Worm (Caenorhabditis elegans): ENCODE measurements around the gene col-19.

Gene col-19

DNA sequence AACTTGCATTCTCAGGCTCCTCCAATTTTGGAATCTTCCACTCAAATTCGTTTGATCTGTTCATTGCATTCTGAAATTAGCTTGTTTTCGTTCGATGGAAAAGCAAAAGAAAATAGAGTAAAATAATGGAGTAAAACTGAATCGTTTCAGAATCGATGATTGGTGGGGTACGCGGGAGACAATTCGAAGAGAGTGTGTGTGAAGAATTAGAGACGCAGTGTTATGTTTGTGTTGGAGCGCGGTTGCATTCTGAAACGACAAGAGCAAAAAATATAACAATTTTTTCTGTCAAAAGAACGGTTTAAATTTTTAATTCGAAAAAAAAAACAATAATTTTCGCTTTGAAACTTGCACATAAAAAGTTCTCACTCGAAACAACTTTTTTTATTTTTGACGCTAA, 32.8 kb upstream of the col-19 start, which contains the start of gene ceh-93:
Gene ceh-93, minus strand, starts transcription at position 70 of the 400 bp plus-strand sequence.
- no peak for TF ChIP-seq mab-5 (tag; optimal IDR thresholded peaks at IDR 0.05)
- peak; percentile 52 for TF ChIP-seq C34F6.9 (tag; optimal IDR thresholded peaks at IDR 0.05)
- TF ChIP-seq unc-39 (tag; optimal IDR thresholded peaks at IDR 0.05) = no peak
- no peak for TF ChIP-seq ceh-16 (tag; optimal IDR thresholded peaks at IDR 0.05)
- TF ChIP-seq crh-2 (tag; optimal IDR thresholded peaks at IDR 0.05) = no peak
- TF ChIP-seq aly-2 (tag; optimal IDR thresholded peaks at IDR 0.05) = no peak
- TF ChIP-seq unc-55 (GFP tag; optimal IDR thresholded peaks at IDR 0.05) = peak; percentile 58
- TF ChIP-seq gmeb-1 (tag; optimal IDR thresholded peaks at IDR 0.05) = no peak
- no peak for TF ChIP-seq dmd-4 (tag; optimal IDR thresholded peaks at IDR 0.05)
- no peak for TF ChIP-seq ceh-82 (tag; optimal IDR thresholded peaks at IDR 0.05)
- TF ChIP-seq sem-4 (tag; optimal IDR thresholded peaks at IDR 0.05) = no peak
- TF ChIP-seq nhr-10 (tag; optimal IDR thresholded peaks at IDR 0.05) = no peak
- TF ChIP-seq R02D3.7 (tag; optimal IDR thresholded peaks at IDR 0.05) = no peak
- no peak for TF ChIP-seq nhr-11 (tag; optimal IDR thresholded peaks at IDR 0.05)
- TF ChIP-seq elt-3 (tag; optimal IDR thresholded peaks at IDR 0.05) = no peak
- TF ChIP-seq lin-39 (tag; optimal IDR thresholded peaks at IDR 0.05) = no peak
- TF ChIP-seq ZK546.5 (tag; optimal IDR thresholded peaks at IDR 0.05) = no peak
- TF ChIP-seq nhr-129 (tag; optimal IDR thresholded peaks at IDR 0.05) = peak; percentile 36
- TF ChIP-seq egl-27 (tag; optimal IDR thresholded peaks at IDR 0.05) = no peak
- no peak for TF ChIP-seq sma-9 (GFP tag; optimal IDR thresholded peaks at IDR 0.05)
- no peak for TF ChIP-seq sma-9 (tag; optimal IDR thresholded peaks at IDR 0.05)

DNA sequence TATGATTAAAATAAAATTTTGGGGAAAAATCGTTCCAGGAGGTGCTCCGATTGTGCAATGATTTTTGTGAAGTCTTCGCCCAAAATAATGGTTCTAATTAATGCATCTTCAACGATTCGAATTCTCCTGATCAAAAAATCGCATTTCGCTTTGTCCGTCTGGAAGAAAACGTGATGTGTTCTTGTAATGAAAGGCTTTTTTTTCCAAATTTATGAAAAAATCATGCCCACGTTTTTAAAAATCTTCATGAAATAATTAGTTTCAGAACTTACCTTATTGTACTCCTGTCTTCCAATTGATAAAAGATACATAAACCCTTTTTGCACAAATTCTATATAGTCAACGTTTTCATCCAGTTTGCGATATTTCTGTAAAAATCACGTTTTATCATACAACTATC, 31.9 kb upstream of the col-19 start:
- TF ChIP-seq sem-4 (tag; optimal IDR thresholded peaks at IDR 0.05) (no peak), F13H6.1 (tag; optimal IDR thresholded peaks at IDR 0.05) (no peak), lin-39 (tag; optimal IDR thresholded peaks at IDR 0.05) (no peak), lin-13 (GFP tag; optimal IDR thresholded peaks at IDR 0.05) (no peak), nhr-12 (tag; optimal IDR thresholded peaks at IDR 0.05) (no peak), unc-62 (GFP tag; optimal IDR thresholded peaks at IDR 0.05) (no peak), nhr-77 (tag; optimal IDR thresholded peaks at IDR 0.05) (no peak), peb-1 (tag; optimal IDR thresholded peaks at IDR 0.05) (no peak), gmeb-1 (tag; optimal IDR thresholded peaks at IDR 0.05) (no peak), nhr-237 (tag; optimal IDR thresholded peaks at IDR 0.05) (no peak), aly-2 (tag; optimal IDR thresholded peaks at IDR 0.05) (no peak), nhr-10 (tag; optimal IDR thresholded peaks at IDR 0.05) (no peak), mbf-1 (tag; optimal IDR thresholded peaks at IDR 0.05) (no peak), nhr-6 (tag; optimal IDR thresholded peaks at IDR 0.05) (no peak), lin-11 (tag; optimal IDR thresholded peaks at IDR 0.05) (no peak), mdl-1 (tag; optimal IDR thresholded peaks at IDR 0.05) (no peak), ztf-1 (GFP tag; conservative IDR thresholded peaks at IDR 0.05) (no peak), R02D3.7 (tag; optimal IDR thresholded peaks at IDR 0.05) (no peak)

DNA sequence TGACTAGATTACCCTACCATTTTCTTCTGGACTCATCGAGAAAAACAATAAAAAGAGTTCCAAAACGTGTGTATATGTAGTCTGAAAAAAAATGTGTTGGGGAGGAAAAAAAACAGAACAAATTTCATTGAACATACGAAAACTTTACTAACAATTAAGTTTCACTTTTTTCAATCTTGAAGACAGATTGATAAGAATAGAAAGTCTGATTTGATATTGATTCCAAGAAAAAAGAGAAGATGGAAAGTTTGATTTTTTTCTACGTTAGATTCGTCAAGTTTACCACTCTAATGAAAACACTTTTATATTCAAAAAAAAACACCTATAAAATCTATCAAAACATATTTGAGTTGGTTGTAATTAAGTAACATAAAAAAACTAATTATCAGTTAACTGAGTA, 31.0 kb upstream of the col-19 start, which contains the start of gene R04A9.9:
Gene R04A9.9, minus strand, starts transcription at position 101 of the 400 bp plus-strand sequence.
- TF ChIP-seq Y55F3AM.14 (GFP tag; optimal IDR thresholded peaks at IDR 0.05) = no peak
- TF ChIP-seq R02D3.7 (tag; optimal IDR thresholded peaks at IDR 0.05) = no peak

DNA sequence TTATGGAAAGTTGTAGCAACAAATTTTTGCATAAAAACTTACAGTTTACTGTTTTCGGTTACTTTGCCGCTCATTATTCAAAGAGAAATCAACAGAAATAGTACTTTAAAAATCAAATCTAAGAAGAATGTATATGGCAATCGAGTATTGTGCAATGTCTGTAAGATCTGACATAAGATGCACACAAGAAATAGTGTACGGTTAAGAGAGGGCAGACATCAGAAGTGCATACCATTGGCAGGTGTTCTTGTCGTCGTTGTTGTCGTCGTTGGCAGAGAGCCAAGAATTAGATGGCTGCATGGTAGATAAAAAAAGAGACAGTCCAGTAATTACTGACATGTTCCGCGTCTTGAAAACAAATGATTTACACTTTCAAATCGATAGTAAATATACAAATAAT, 26.8 kb upstream of the col-19 start, which contains the start of gene R04A9.7:
Gene R04A9.7, minus strand, starts transcription at position 184 of the 400 bp plus-strand sequence.
- TF ChIP-seq unc-62 (GFP tag; optimal IDR thresholded peaks at IDR 0.05) = no peak
- no peak for TF ChIP-seq nhr-11 (tag; optimal IDR thresholded peaks at IDR 0.05)
- TF ChIP-seq sma-3 (GFP tag; optimal IDR thresholded peaks at IDR 0.05) = no peak
- no peak for TF ChIP-seq unc-39 (tag; optimal IDR thresholded peaks at IDR 0.05)
- no peak for TF ChIP-seq lin-13 (GFP tag; optimal IDR thresholded peaks at IDR 0.05)
- no peak for TF ChIP-seq dmd-4 (tag; optimal IDR thresholded peaks at IDR 0.05)
- no peak for TF ChIP-seq lsy-2 (tag; optimal IDR thresholded peaks at IDR 0.05)
- no peak for TF ChIP-seq mdl-1 (tag; optimal IDR thresholded peaks at IDR 0.05)
- no peak for TF ChIP-seq C34F6.9 (tag; optimal IDR thresholded peaks at IDR 0.05)

DNA sequence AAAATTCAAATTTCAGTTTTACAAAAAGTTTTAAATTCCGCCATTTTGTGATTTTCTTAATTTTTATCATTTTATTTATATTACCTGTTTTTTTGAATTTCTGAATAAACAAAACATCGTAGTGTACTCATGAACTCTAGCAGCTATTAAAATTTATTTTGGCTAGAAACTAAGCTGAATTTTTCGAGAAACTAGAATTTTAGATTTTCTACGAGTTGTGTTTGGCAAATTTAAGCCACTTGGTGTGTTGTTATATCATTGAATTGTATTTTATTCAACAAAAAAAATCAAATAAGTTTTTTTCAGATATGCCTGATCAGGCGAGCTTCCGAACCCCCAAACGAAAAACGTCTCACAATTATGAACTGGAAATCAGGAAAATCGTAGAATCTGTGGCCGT, 24.2 kb upstream of the col-19 start, which contains the start of gene R04A9.6:
Gene R04A9.6, plus strand, starts transcription at position 301 of the 400 bp plus-strand sequence.
- TF ChIP-seq snpc-4 (tag; optimal IDR thresholded peaks at IDR 0.05) (no peak), unc-39 (tag; optimal IDR thresholded peaks at IDR 0.05) (no peak), mab-5 (tag; optimal IDR thresholded peaks at IDR 0.05) (no peak), ztf-1 (GFP tag; conservative IDR thresholded peaks at IDR 0.05) (no peak), ZK546.5 (tag; optimal IDR thresholded peaks at IDR 0.05) (no peak), sma-3 (GFP tag; optimal IDR thresholded peaks at IDR 0.05) (no peak)

All from whole organism, L2 larva.